Fruit fly (Drosophila melanogaster): ENCODE data around the gene vn.

vn gene

dm6 chr3L:5881310-5882208 is 36.1 kb upstream of the vn start (continued):
- TF ChIP-seq dmrt99B (tag; optimal IDR thresholded peaks at IDR 0.05) (peak; percentile 82), disco-r (GFP tag; optimal IDR thresholded peaks at IDR 0.05) (no peak), Atf3 (GFP tag; optimal IDR thresholded peaks at IDR 0.05) (peak; percentile 47), hkb (optimal IDR thresholded peaks at IDR 0.05) (no peak), hkb (GFP tag; IDR thresholded peaks at IDR 0.05) (no peak), phol (tag; optimal IDR thresholded peaks at IDR 0.05) (peak; percentile 14), CG15514 (GFP tag; optimal IDR thresholded peaks at IDR 0.05) (no peak), zf30C (GFP tag; optimal IDR thresholded peaks at IDR 0.05) (no peak), CG8388 (GFP tag; optimal IDR thresholded peaks at IDR 0.05) (peak; percentile 47), eyg (GFP tag; optimal IDR thresholded peaks at IDR 0.05) (peak; percentile 15), tll (GFP tag; optimal IDR thresholded peaks at IDR 0.05) (no peak), CG6254 (GFP tag; optimal IDR thresholded peaks at IDR 0.05) (no peak), CG18619 (GFP tag; optimal IDR thresholded peaks at IDR 0.05) (peak; percentile 54), CG14050 (GFP tag; IDR thresholded peaks at IDR 0.05) (no peak), Mes4 (GFP tag; optimal IDR thresholded peaks at IDR 0.05) (peak; percentile 40), amos (GFP tag; IDR thresholded peaks at IDR 0.05; ENCODE audit: partially characterized antibody) (no peak), oc (tag; optimal IDR thresholded peaks at IDR 0.05) (peak; percentile 7), twi (tag; optimal IDR thresholded peaks at IDR 0.05) (peak; percentile 29), btn (GFP tag; optimal IDR thresholded peaks at IDR 0.05) (no peak), CG3281 (GFP tag; optimal IDR thresholded peaks at IDR 0.05) (no peak), NC2β (GFP tag; optimal IDR thresholded peaks at IDR 0.05) (peak; percentile 59), Sox100B (GFP tag; optimal IDR thresholded peaks at IDR 0.05) (no peak), ato (GFP tag; IDR thresholded peaks at IDR 0.05; ENCODE audit: partially characterized antibody) (no peak), CG32772 (GFP tag; IDR thresholded peaks at IDR 0.05) (no peak), kay (GFP tag; optimal IDR thresholded peaks at IDR 0.05) (peak; percentile 10), pzg (GFP tag; optimal IDR thresholded peaks at IDR 0.05) (no peak), NK7.1 (GFP tag; optimal IDR thresholded peaks at IDR 0.05) (no peak), emc (GFP tag; optimal IDR thresholded peaks at IDR 0.05) (no peak), CG11504 (tag; optimal IDR thresholded peaks at IDR 0.05) (peak; percentile 70), Hr78 (GFP tag; optimal IDR thresholded peaks at IDR 0.05) (no peak), CG5953 (GFP tag; IDR thresholded peaks at IDR 0.05) (no peak), CG34224 (GFP tag; IDR thresholded peaks at IDR 0.05; ENCODE audit: partially characterized antibody) (no peak), Adf1 (GFP tag; IDR thresholded peaks at IDR 0.05) (no peak), fd3F (GFP tag; optimal IDR thresholded peaks at IDR 0.05) (peak; percentile 29), CG10543 (GFP tag; optimal IDR thresholded peaks at IDR 0.05) (no peak), Nf-YB (GFP tag; optimal IDR thresholded peaks at IDR 0.05) (peak; percentile 92), CG10147 (GFP tag; optimal IDR thresholded peaks at IDR 0.05) (no peak), Hsf (GFP tag; optimal IDR thresholded peaks at IDR 0.05) (peak; percentile 58), stc (GFP tag; IDR thresholded peaks at IDR 0.05) (no peak), insv (GFP tag; optimal IDR thresholded peaks at IDR 0.05) (peak in 1 of 2 experiments; percentile 91), E2f2 (GFP tag; IDR thresholded peaks at IDR 0.05) (peak; percentile 53; the same call in 1 of the 2 replicates), Fer1 (GFP tag; optimal IDR thresholded peaks at IDR 0.05) (no peak), da (GFP tag; optimal IDR thresholded peaks at IDR 0.05) (no peak), gsb-n (tag; optimal IDR thresholded peaks at IDR 0.05) (peak; percentile 9), D (optimal IDR thresholded peaks at IDR 0.05) (no peak), D (GFP tag; optimal IDR thresholded peaks at IDR 0.05) (peak; percentile 15), sob (GFP tag; IDR thresholded peaks at IDR 0.05) (no peak), CG18011 (GFP tag; optimal IDR thresholded peaks at IDR 0.05) (no peak), mam (GFP tag; optimal IDR thresholded peaks at IDR 0.05) (peak; percentile 22)

Data from whole organism, embryonic.